Worm (Caenorhabditis elegans) whole organism, L2 larva: Measurements from ENCODE around the gene clec-60.
A peak's percentile ranks its signal among the peaks of the same experiment; 100 is the strongest.

Source experiments
- C34F6.9 ChIP-seq: fragments of 150-350 bp; optimal IDR thresholded peaks from 2 replicates; lab custom pipeline; 2014; ENCODE audit warnings: missing biosample characterization, missing genetic modification characterization
- Y55F3AM.14 ChIP-seq: fragments of 200-800 bp; sonication (Bioruptor generic); optimal IDR thresholded peaks from 2 replicates; lab custom pipeline; 2018; ENCODE audit warnings: mild to moderate bottlenecking, missing genetic modification characterization, missing compliant biosample characterization
- ama-1 ChIP-seq: fragments of 150-350 bp; optimal IDR thresholded peaks from 2 replicates; lab custom pipeline; 2018; ENCODE audit warnings: inconsistent platforms
- blmp-1 ChIP-seq: sonication (generic microtip); optimal IDR thresholded peaks from 2 replicates; lab custom pipeline; 2017; ENCODE audit warnings: missing genetic modification characterization, mild to moderate bottlenecking, missing compliant biosample characterization, antibody characterized with exemption, moderate library complexity; ENCODE audit not compliant: insufficient read depth
- ceh-82 ChIP-seq: fragments of 150-350 bp; optimal IDR thresholded peaks from 2 replicates; lab custom pipeline; 2014; ENCODE audit warnings: missing biosample characterization, missing genetic modification characterization
- crh-2 ChIP-seq: sonication (generic microtip); optimal IDR thresholded peaks from 2 replicates; lab custom pipeline; 2017; ENCODE audit warnings: missing biosample characterization, missing genetic modification characterization
- dmd-4 ChIP-seq: sonication (generic microtip); optimal IDR thresholded peaks from 2 replicates; lab custom pipeline; 2017; ENCODE audit warnings: missing biosample characterization, missing genetic modification characterization
- egl-27 ChIP-seq: sonication (generic microtip); optimal IDR thresholded peaks from 3 replicates; lab custom pipeline; 2017; ENCODE audit warnings: missing biosample characterization, missing genetic modification reagents, missing genetic modification characterization
- elt-1 ChIP-seq: fragments of 150-350 bp; optimal IDR thresholded peaks from 2 replicates; lab custom pipeline; 2014; ENCODE audit warnings: missing biosample characterization, missing genetic modification characterization
- elt-3 ChIP-seq: sonication (generic microtip); optimal IDR thresholded peaks from 2 replicates; lab custom pipeline; 2017; ENCODE audit warnings: missing biosample characterization, missing genetic modification characterization
- fos-1 ChIP-seq: fragments of 150-350 bp; optimal IDR thresholded peaks from 2 replicates; lab custom pipeline; 2014; ENCODE audit warnings: missing biosample characterization, missing genetic modification characterization
- gmeb-1 ChIP-seq: fragments of 150-350 bp; optimal IDR thresholded peaks from 2 replicates; lab custom pipeline; 2014; ENCODE audit warnings: missing biosample characterization, missing genetic modification characterization
- lin-13 ChIP-seq: fragments of 150-350 bp; optimal IDR thresholded peaks from 2 replicates; lab custom pipeline; 2014; ENCODE audit warnings: missing biosample characterization, missing genetic modification reagents, missing genetic modification characterization
- lin-39 ChIP-seq: fragments of 150-350 bp; optimal IDR thresholded peaks from 2 replicates; lab custom pipeline; 2014; ENCODE audit warnings: missing biosample characterization, missing genetic modification reagents, missing genetic modification characterization
- lsy-2 ChIP-seq, 2 experiments: fragments of 150-350 bp in 1 of 2; sonication (generic microtip) in 1 of 2; optimal IDR thresholded peaks; 2 replicates each; lab custom pipeline; 2014 to 2017; ENCODE audit warnings: missing biosample characterization in 2 of 2, missing genetic modification characterization in 2 of 2
- mab-5 ChIP-seq: fragments of 150-350 bp; optimal IDR thresholded peaks from 2 replicates; lab custom pipeline; 2014; ENCODE audit warnings: missing biosample characterization, missing genetic modification characterization
- mbf-1 ChIP-seq: sonication (generic microtip); optimal IDR thresholded peaks from 2 replicates; lab custom pipeline; 2017; ENCODE audit warnings: missing biosample characterization, missing genetic modification characterization
- nhr-21 ChIP-seq: fragments of 150-350 bp; optimal IDR thresholded peaks from 2 replicates; lab custom pipeline; 2014; ENCODE audit warnings: missing biosample characterization, missing genetic modification characterization
- nhr-237 ChIP-seq: fragments of 150-350 bp; optimal IDR thresholded peaks from 2 replicates; lab custom pipeline; 2014; ENCODE audit warnings: missing biosample characterization, missing genetic modification characterization
- nhr-25 ChIP-seq: fragments of 150-350 bp; sonication (generic microtip); optimal IDR thresholded peaks from 3 replicates; lab custom pipeline; 2014; ENCODE audit warnings: missing biosample characterization, missing genetic modification characterization
- nhr-6 ChIP-seq: fragments of 150-350 bp; optimal IDR thresholded peaks from 2 replicates; lab custom pipeline; 2014; ENCODE audit warnings: missing biosample characterization, missing genetic modification characterization
- peb-1 ChIP-seq: fragments of 150-350 bp; optimal IDR thresholded peaks from 2 replicates; lab custom pipeline; 2014; ENCODE audit warnings: missing biosample characterization, missing genetic modification characterization
- sem-4 ChIP-seq: fragments of 150-350 bp; optimal IDR thresholded peaks from 2 replicates; lab custom pipeline; 2014; ENCODE audit warnings: missing biosample characterization, missing genetic modification reagents, missing genetic modification characterization
- skn-1 ChIP-seq: sonication (generic microtip); optimal IDR thresholded peaks from 2 replicates; lab custom pipeline; 2017; ENCODE audit warnings: missing biosample characterization, missing genetic modification characterization
- sma-3 ChIP-seq: sonication (generic microtip); optimal IDR thresholded peaks from 2 replicates; lab custom pipeline; 2016; ENCODE audit warnings: missing genetic modification reagents, missing genetic modification characterization, missing compliant biosample characterization
- sma-9 ChIP-seq, 2 experiments: fragments of 150-350 bp in 1 of 2; sonication (generic microtip) in 1 of 2; optimal IDR thresholded peaks; 2 replicates each; lab custom pipeline; 2014 to 2016; ENCODE audit warnings: missing genetic modification characterization in 2 of 2, mild to moderate bottlenecking in 1 of 2, missing biosample characterization in 1 of 2, missing compliant biosample characterization in 1 of 2, missing genetic modification reagents in 1 of 2, moderate library complexity in 1 of 2
- snpc-4 ChIP-seq: fragments of 150-350 bp; optimal IDR thresholded peaks from 2 replicates; lab custom pipeline; 2014; ENCODE audit warnings: missing biosample characterization, missing genetic modification characterization
- unc-55 ChIP-seq: fragments of 150-350 bp; sonication (generic microtip); optimal IDR thresholded peaks from 3 replicates; lab custom pipeline; 2014; ENCODE audit warnings: missing biosample characterization, missing genetic modification reagents, missing genetic modification characterization
- unc-62 ChIP-seq: fragments of 150-350 bp; optimal IDR thresholded peaks from 2 replicates; lab custom pipeline; 2014; ENCODE audit warnings: missing biosample characterization, missing genetic modification reagents, missing genetic modification characterization
- zag-1 ChIP-seq: fragments of 150-350 bp; optimal IDR thresholded peaks from 2 replicates; lab custom pipeline; 2014; ENCODE audit warnings: missing biosample characterization, missing genetic modification characterization
- ztf-11 ChIP-seq: sonication (generic microtip); optimal IDR thresholded peaks from 2 replicates; lab custom pipeline; 2017; ENCODE audit warnings: missing biosample characterization, missing genetic modification characterization

clec-60 gene

ce11 chrII:10476959-10477358, 4.7 kb downstream of the clec-60 start, which contains the start of gene ZK666.4:
Gene ZK666.4 (plus strand): TSS chrII:10477259.
- TF ChIP-seq fos-1 (tag; lab: Kevin White, UChicago) (no peak), nhr-237 (tag; lab: Kevin White, UChicago) (no peak), elt-3 (tag; lab: Kevin White, UChicago) (no peak), gmeb-1 (no peak), snpc-4 (no peak), lin-13 (GFP tag; lab: Kevin White, UChicago) (no peak), skn-1 (tag; lab: Kevin White, UChicago) (no peak), nhr-25 (no peak), ztf-11 (tag; lab: Kevin White, UChicago) (no peak), peb-1 (tag; lab: Kevin White, UChicago) (no peak), dmd-4 (tag; lab: Kevin White, UChicago) (no peak), unc-62 (GFP tag; lab: Kevin White, UChicago) (no peak), lsy-2 (tag; optimal IDR thresholded peaks at IDR 0.05; lab: Kevin White, UChicago) (no peak), sma-9 (GFP tag; optimal IDR thresholded peaks at IDR 0.05; lab: Kevin White, UChicago) (no peak), sma-9 (tag; optimal IDR thresholded peaks at IDR 0.05; lab: Kevin White, UChicago) (no peak), lin-39 (tag; lab: Kevin White, UChicago) (no peak), zag-1 (tag; lab: Kevin White, UChicago) (no peak), ceh-82 (tag; lab: Kevin White, UChicago) (no peak), unc-55 (GFP tag; lab: Kevin White, UChicago) (no peak), sem-4 (tag; lab: Kevin White, UChicago) (no peak), mab-5 (tag; lab: Kevin White, UChicago) (no peak)

- TF ChIP-seq ama-1: no peak
- TF ChIP-seq elt-1 (tag; lab: Kevin White, UChicago): no peak
Measured at ce11 chrII:10476039-10476438, 5.6 kb downstream of the clec-60 start, which contains the start of gene clec-58. Gene clec-58 (minus strand): TSS chrII:10476139.

- TF ChIP-seq ztf-11 (tag; lab: Kevin White, UChicago) (no peak), mab-5 (tag; lab: Kevin White, UChicago) (no peak), unc-55 (GFP tag; lab: Kevin White, UChicago) (no peak), egl-27 (tag; lab: Kevin White, UChicago) (no peak), Y55F3AM.14 (GFP tag; lab: Kevin White, UChicago) (no peak), nhr-25 (no peak), sma-3 (GFP tag; lab: Kevin White, UChicago) (no peak), mbf-1 (tag; lab: Kevin White, UChicago) (no peak), nhr-21 (tag; lab: Kevin White, UChicago) (no peak), unc-62 (GFP tag; lab: Kevin White, UChicago) (no peak), C34F6.9 (tag; lab: Kevin White, UChicago) (no peak), nhr-6 (tag; lab: Kevin White, UChicago) (no peak), blmp-1 (no peak)
Measured at ce11 chrII:10471790-10472189, 9.9 kb downstream of the clec-60 start, which contains the start of gene ZK666.2. Gene ZK666.2 (minus strand): TSS chrII:10471890.

- TF ChIP-seq egl-27 (tag; lab: Kevin White, UChicago) (no peak), gmeb-1 (no peak), crh-2 (tag; lab: Kevin White, UChicago) (no peak), sma-3 (GFP tag; lab: Kevin White, UChicago) (no peak)
Measured at ce11 chrII:10471247-10471646, 10.4 kb downstream of the clec-60 start, which contains the start of gene ZK666.1. Gene ZK666.1 (minus strand): TSS chrII:10471347.

- TF ChIP-seq fos-1 (tag; lab: Kevin White, UChicago) (peak; percentile 62), nhr-21 (tag; lab: Kevin White, UChicago) (no peak), crh-2 (tag; lab: Kevin White, UChicago) (no peak), unc-55 (GFP tag; lab: Kevin White, UChicago) (no peak), dmd-4 (tag; lab: Kevin White, UChicago) (no peak), ztf-11 (tag; lab: Kevin White, UChicago) (no peak), skn-1 (tag; lab: Kevin White, UChicago) (peak; percentile 78)
Measured at ce11 chrII:10470159-10470558, 11.5 kb downstream of the clec-60 start, which contains the start of gene clec-143. Gene clec-143 (minus strand): TSS chrII:10470297.
